Worm (Caenorhabditis elegans) whole organism, L3 larva: ENCODE results near the gene oac-2.

Experiments
- R02D3.7 ChIP-seq: fragments of 150-350 bp; optimal IDR thresholded peaks from 2 replicates; lab custom pipeline; 2014; ENCODE audit warnings: missing biosample characterization, missing genetic modification characterization
- aly-2 ChIP-seq: fragments of 150-350 bp; optimal IDR thresholded peaks from 2 replicates; lab custom pipeline; 2014; ENCODE audit warnings: missing biosample characterization, missing genetic modification characterization
- ama-1 ChIP-seq: fragments of 150-350 bp; optimal IDR thresholded peaks from 2 replicates; lab custom pipeline; 2018
- ceh-28 ChIP-seq: fragments of 150-350 bp; optimal IDR thresholded peaks from 2 replicates; lab custom pipeline; 2014; ENCODE audit warnings: missing biosample characterization, missing genetic modification reagents, missing genetic modification characterization
- elt-3 ChIP-seq, 3 experiments: fragments of 150-350 bp in 1 of 3; sonication (generic microtip) in 2 of 3; optimal IDR thresholded peaks; 2 replicates in 2 of 3; 4 replicates in 1 of 3; lab custom pipeline; 2014 to 2017; ENCODE audit warnings: missing biosample characterization in 3 of 3, missing genetic modification characterization in 3 of 3
- nfya-1 ChIP-seq: sonication (generic microtip); optimal IDR thresholded peaks from 2 replicates; lab custom pipeline; 2017; ENCODE audit warnings: missing genetic modification characterization, mild to moderate bottlenecking, missing compliant biosample characterization, antibody characterized with exemption, moderate library complexity; ENCODE audit not compliant: insufficient read depth
- nhr-11 ChIP-seq: fragments of 150-350 bp; optimal IDR thresholded peaks from 2 replicates; lab custom pipeline; 2014; ENCODE audit warnings: missing biosample characterization, missing genetic modification characterization
- nhr-12 ChIP-seq: fragments of 150-350 bp; optimal IDR thresholded peaks from 2 replicates; lab custom pipeline; 2014; ENCODE audit warnings: missing biosample characterization, missing genetic modification characterization
- nhr-28 ChIP-seq: fragments of 150-350 bp; optimal IDR thresholded peaks from 2 replicates; lab custom pipeline; 2014; ENCODE audit warnings: missing biosample characterization, missing genetic modification characterization
- nhr-76 ChIP-seq: fragments of 150-350 bp; sonication (generic microtip); optimal IDR thresholded peaks from 5 replicates; lab custom pipeline; 2014; ENCODE audit warnings: missing biosample characterization, missing genetic modification characterization
- snpc-4 ChIP-seq: fragments of 150-350 bp; optimal IDR thresholded peaks from 2 replicates; lab custom pipeline; 2014; ENCODE audit warnings: missing biosample characterization, missing genetic modification characterization
- ztf-11 ChIP-seq: fragments of 150-350 bp; optimal IDR thresholded peaks from 2 replicates; lab custom pipeline; 2014; ENCODE audit warnings: missing biosample characterization, missing genetic modification characterization

ce11 chrV:3512381-3512780 lies 37.5 kb upstream of the oac-2 start, which contains the start of gene str-226:
- TF ChIP-seq nfya-1 (tag; lab: Kevin White, UChicago) (no peak), ceh-28 (tag; lab: Kevin White, UChicago) (no peak), R02D3.7 (tag; lab: Kevin White, UChicago) (no peak), aly-2 (tag; lab: Kevin White, UChicago) (no peak), snpc-4 (tag; lab: Kevin White, UChicago) (no peak), elt-3 (tag; optimal IDR thresholded peaks at IDR 0.05; lab: Kevin White, UChicago) (no peak), nhr-12 (tag; lab: Kevin White, UChicago) (no peak), nhr-28 (no peak), ztf-11 (no peak), ama-1 (lab: Kevin White, UChicago) (no peak), nhr-11 (tag; lab: Kevin White, UChicago) (no peak), nhr-76 (tag; lab: Kevin White, UChicago) (no peak)
